Worm (Caenorhabditis elegans): ENCODE results near the gene nhr-270.
"Not testable (repeated sequence)": the region's sequence is repeated elsewhere in the genome, so short reads cannot be mapped to it uniquely, and the experiment has no call there.

Gene nhr-270

ce11 chrV:843118-843517 lies 38.6 kb upstream of the nhr-270 start, which contains the start of gene K09C6.8:
Gene K09C6.8 (minus strand): TSS chrV:843218.
- not testable (repeated sequence) for TF ChIP-seq aly-2 (tag; optimal IDR thresholded peaks at IDR 0.05); ceh-16 (tag; optimal IDR thresholded peaks at IDR 0.05); nhr-43 (tag; optimal IDR thresholded peaks at IDR 0.05; ENCODE audit: poor library complexity, severe bottlenecking)

- TF ChIP-seq nfya-1 (tag; optimal IDR thresholded peaks at IDR 0.05; ENCODE audit: insufficient read depth): no peak
- no peak for TF ChIP-seq tbx-2 (tag; optimal IDR thresholded peaks at IDR 0.05)
- no peak for TF ChIP-seq nhr-12 (tag; optimal IDR thresholded peaks at IDR 0.05)
- no peak for TF ChIP-seq skn-1 (tag; optimal IDR thresholded peaks at IDR 0.05)
- TF ChIP-seq aly-2 (tag; optimal IDR thresholded peaks at IDR 0.05): no peak
- no peak for TF ChIP-seq ztf-11 (tag; optimal IDR thresholded peaks at IDR 0.05)
- TF ChIP-seq nhr-76 (tag; optimal IDR thresholded peaks at IDR 0.05): no peak
- TF ChIP-seq ZK546.5 (tag; optimal IDR thresholded peaks at IDR 0.05): no peak
- no peak for TF ChIP-seq egl-27 (tag; optimal IDR thresholded peaks at IDR 0.05)
- no peak for TF ChIP-seq nhr-28 (tag; optimal IDR thresholded peaks at IDR 0.05)
- no peak for TF ChIP-seq ceh-82 (tag; optimal IDR thresholded peaks at IDR 0.05)
- TF ChIP-seq nhr-23 (tag; optimal IDR thresholded peaks at IDR 0.05): no peak
- no peak for TF ChIP-seq mdl-1 (tag; optimal IDR thresholded peaks at IDR 0.05)
- TF ChIP-seq elt-2 (tag; optimal IDR thresholded peaks at IDR 0.05): no peak
- no peak for TF ChIP-seq ama-1 (optimal IDR thresholded peaks at IDR 0.05)
- TF ChIP-seq eor-1 (tag; optimal IDR thresholded peaks at IDR 0.05): no peak
Measured at ce11 chrV:842611-843010, 38.1 kb upstream of the nhr-270 start.

ce11 chrV:838984-839471 lies 34.5 kb upstream of the nhr-270 start, which contains the start of the genes K09C6.7 and K09C6.10:
Gene K09C6.7 (minus strand): TSS chrV:839084.
Gene K09C6.10 (plus strand): TSS chrV:839421.
- TF ChIP-seq hmg-11, ztf-4, pqm-1 (tag; optimal IDR thresholded peaks at IDR 0.05): not testable (repeated sequence)

- no peak for TF ChIP-seq mdl-1 (tag; optimal IDR thresholded peaks at IDR 0.05)
- TF ChIP-seq lsy-12 (tag; optimal IDR thresholded peaks at IDR 0.05): no peak
- no peak for TF ChIP-seq ztf-11 (tag; optimal IDR thresholded peaks at IDR 0.05)
- TF ChIP-seq sea-2 (GFP tag; optimal IDR thresholded peaks at IDR 0.05): no peak
- no peak for TF ChIP-seq fos-1 (tag; optimal IDR thresholded peaks at IDR 0.05)
- TF ChIP-seq pqm-1 (tag; optimal IDR thresholded peaks at IDR 0.05): no peak
- TF ChIP-seq ztf-4 (tag; optimal IDR thresholded peaks at IDR 0.05): no peak
- no peak for TF ChIP-seq unc-62 (GFP tag; optimal IDR thresholded peaks at IDR 0.05)
- TF ChIP-seq nfya-1 (tag; optimal IDR thresholded peaks at IDR 0.05; ENCODE audit: insufficient read depth): no peak
- TF ChIP-seq nhr-76 (tag; optimal IDR thresholded peaks at IDR 0.05): no peak
- TF ChIP-seq daf-12 (tag; optimal IDR thresholded peaks at IDR 0.05): no peak
- TF ChIP-seq nhr-28 (tag; optimal IDR thresholded peaks at IDR 0.05): no peak
- TF ChIP-seq ceh-28 (tag; optimal IDR thresholded peaks at IDR 0.05): no peak
- no peak for TF ChIP-seq unc-39 (tag; optimal IDR thresholded peaks at IDR 0.05)
- no peak for TF ChIP-seq nhr-25 (tag; optimal IDR thresholded peaks at IDR 0.05)
- no peak for TF ChIP-seq eor-1 (tag; optimal IDR thresholded peaks at IDR 0.05)
- TF ChIP-seq aly-2 (tag; optimal IDR thresholded peaks at IDR 0.05): no peak
- no peak for TF ChIP-seq jun-1 (tag; optimal IDR thresholded peaks at IDR 0.05)
- TF ChIP-seq ceh-16 (tag; optimal IDR thresholded peaks at IDR 0.05): no peak
Measured at ce11 chrV:833368-833767, 28.8 kb upstream of the nhr-270 start, which contains the start of gene F41H8.1. Gene F41H8.1 (plus strand): TSS chrV:833668.

- no peak for TF ChIP-seq pha-4 (tag; optimal IDR thresholded peaks at IDR 0.05)
- no peak for TF ChIP-seq nhr-12 (tag; optimal IDR thresholded peaks at IDR 0.05)
- TF ChIP-seq unc-39 (tag; optimal IDR thresholded peaks at IDR 0.05): no peak
- no peak for TF ChIP-seq elt-1 (tag; optimal IDR thresholded peaks at IDR 0.05)
- no peak for TF ChIP-seq zag-1 (tag; optimal IDR thresholded peaks at IDR 0.05)
- no peak for TF ChIP-seq R02D3.7 (tag; optimal IDR thresholded peaks at IDR 0.05)
- TF ChIP-seq lin-15B (tag; optimal IDR thresholded peaks at IDR 0.05): no peak
- TF ChIP-seq unc-62 (GFP tag; optimal IDR thresholded peaks at IDR 0.05): no peak
- no peak for TF ChIP-seq lin-39 (tag; optimal IDR thresholded peaks at IDR 0.05)
- no peak for TF ChIP-seq fos-1 (tag; optimal IDR thresholded peaks at IDR 0.05)
Measured at ce11 chrV:826097-826496, 21.6 kb upstream of the nhr-270 start, which contains the start of gene F41H8.2. Gene F41H8.2 (plus strand): TSS chrV:826397.
